Worm (Caenorhabditis elegans): ENCODE data around the gene ZK355.8.

ZK355.8 gene

DNA sequence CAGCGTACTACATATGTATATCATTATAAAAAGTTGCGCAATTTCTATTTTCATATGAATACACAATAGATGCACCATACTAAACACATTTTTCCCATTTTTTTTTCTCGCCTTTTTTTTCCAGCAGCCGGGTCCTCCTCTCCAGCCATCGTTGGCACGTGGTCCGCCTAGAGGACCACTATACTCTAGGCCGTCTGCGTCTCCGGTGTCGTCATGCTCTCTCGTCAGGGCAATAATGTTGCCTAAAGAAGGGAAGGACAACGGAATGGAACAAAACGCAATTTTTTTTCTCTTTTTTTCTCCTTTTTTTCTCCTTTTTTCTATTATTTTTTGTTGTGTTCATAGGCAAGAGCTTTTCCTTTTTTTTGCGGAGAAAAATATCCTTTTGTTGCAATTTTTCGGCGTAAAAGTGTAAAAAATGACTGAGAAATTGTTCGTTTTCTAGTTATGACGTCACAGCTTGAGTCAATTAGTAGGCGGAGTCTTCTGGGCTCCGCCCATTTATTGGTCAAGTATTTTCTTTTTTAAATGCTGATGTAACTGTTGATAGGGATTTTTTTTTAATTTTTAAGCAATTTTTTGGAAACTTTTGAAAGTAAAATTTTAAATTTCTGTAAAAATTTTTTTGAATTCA lies 35.0 kb downstream of the ZK355.8 start (continued):
- TF ChIP-seq tlp-1 (tag; optimal IDR thresholded peaks at IDR 0.05) = no peak
- no peak for TF ChIP-seq nhr-71 (tag; optimal IDR thresholded peaks at IDR 0.05)
- TF ChIP-seq fkh-4 (tag; optimal IDR thresholded peaks at IDR 0.05; ENCODE audit: borderline replicate concordance) = no peak
- peak; percentile 38 for TF ChIP-seq tbx-2 (tag; optimal IDR thresholded peaks at IDR 0.05)
- TF ChIP-seq fkh-8 (tag; optimal IDR thresholded peaks at IDR 0.05) = peak; percentile 29
- TF ChIP-seq fkh-10 (GFP tag; optimal IDR thresholded peaks at IDR 0.05) = peak; percentile 85
- TF ChIP-seq alr-1 (tag; optimal IDR thresholded peaks at IDR 0.05; ENCODE audit: borderline replicate concordance) = no peak
- no peak for TF ChIP-seq dpl-1 (GFP tag; optimal IDR thresholded peaks at IDR 0.05)
- no peak for TF ChIP-seq blmp-1 (tag; optimal IDR thresholded peaks at IDR 0.05)
- no peak for TF ChIP-seq egl-27 (tag; optimal IDR thresholded peaks at IDR 0.05)
- TF ChIP-seq nhr-85 (tag) = no peak
- TF ChIP-seq elt-3 (tag; optimal IDR thresholded peaks at IDR 0.05) = no peak
- no peak for TF ChIP-seq elt-2 (tag; optimal IDR thresholded peaks at IDR 0.05)
- no peak for TF ChIP-seq fos-1 (tag; optimal IDR thresholded peaks at IDR 0.05)
- no peak for TF ChIP-seq ets-5 (GFP tag; IDR thresholded peaks at IDR 0.05)
- TF ChIP-seq efl-3 (GFP tag; optimal IDR thresholded peaks at IDR 0.05) = no peak
- no peak for TF ChIP-seq Y116A8C.19 (tag; optimal IDR thresholded peaks at IDR 0.05; ENCODE audit: borderline replicate concordance)
- TF ChIP-seq lin-14 (GFP tag; optimal IDR thresholded peaks at IDR 0.05) = peak; percentile 93
- no peak for TF ChIP-seq unc-130 (tag; optimal IDR thresholded peaks at IDR 0.05)
- TF ChIP-seq jun-1 (tag; optimal IDR thresholded peaks at IDR 0.05) = no peak
- TF ChIP-seq nhr-11 (tag; optimal IDR thresholded peaks at IDR 0.05) = no peak
- peak in 1 of 2 experiments; percentile 28 for TF ChIP-seq lsy-2 (tag; optimal IDR thresholded peaks at IDR 0.05)
- TF ChIP-seq skn-1 (tag; optimal IDR thresholded peaks at IDR 0.05) = no peak
- TF ChIP-seq xbp-1 (tag; optimal IDR thresholded peaks at IDR 0.05) = no peak
- TF ChIP-seq snpc-4 (tag; optimal IDR thresholded peaks at IDR 0.05) = no peak
- no peak for TF ChIP-seq unc-62 (GFP tag; optimal IDR thresholded peaks at IDR 0.05)
- TF ChIP-seq dsc-1 (tag; optimal IDR thresholded peaks at IDR 0.05) = no peak
- TF ChIP-seq nhr-12 (tag; optimal IDR thresholded peaks at IDR 0.05) = no peak
- TF ChIP-seq unc-30 (tag; optimal IDR thresholded peaks at IDR 0.05) = no peak
- no peak for TF ChIP-seq lir-3 (tag; optimal IDR thresholded peaks at IDR 0.05; ENCODE audit: poor library complexity)
- TF ChIP-seq nhr-237 (tag; optimal IDR thresholded peaks at IDR 0.05) = no peak
- no peak for TF ChIP-seq F16B12.6 (tag; optimal IDR thresholded peaks at IDR 0.05)
- no peak for TF ChIP-seq nhr-19 (GFP tag; conservative IDR thresholded peaks at IDR 0.05)
- TF ChIP-seq aly-2 (tag; optimal IDR thresholded peaks at IDR 0.05) = no peak
- TF ChIP-seq pqm-1 (tag; optimal IDR thresholded peaks at IDR 0.05) = no peak
- no peak for TF ChIP-seq ceh-63 (GFP tag; optimal IDR thresholded peaks at IDR 0.05)
- TF ChIP-seq ces-1 (GFP tag; optimal IDR thresholded peaks at IDR 0.05) = peak; percentile 6
- TF ChIP-seq mab-9 (GFP tag; IDR thresholded peaks at IDR 0.05) = 0 out of 2 replicates have a peak, but pooled peaks have one; percentile 32
- TF ChIP-seq ama-1 (optimal IDR thresholded peaks at IDR 0.05) = no peak
- TF ChIP-seq nhr-90 (tag; optimal IDR thresholded peaks at IDR 0.05; ENCODE audit: poor library complexity) = no peak
- no peak for TF ChIP-seq mef-2 (tag; optimal IDR thresholded peaks at IDR 0.05)
- TF ChIP-seq C16A3.4 (tag; optimal IDR thresholded peaks at IDR 0.05) = no peak
- peak; percentile 53 for TF ChIP-seq swsn-7 (tag; optimal IDR thresholded peaks at IDR 0.05)
- TF ChIP-seq unc-98 (GFP tag; IDR thresholded peaks at IDR 0.05) = no peak
- no peak for TF ChIP-seq nhr-77 (tag; optimal IDR thresholded peaks at IDR 0.05)
- no peak for TF ChIP-seq ztf-4 (tag; optimal IDR thresholded peaks at IDR 0.05)

Data from whole organism, L1 larva.